Worm (Caenorhabditis elegans) whole organism, mixed stage, embryonic: ENCODE data around the gene W02D7.8.

Source experiments
- elt-1 ChIP-seq: sonication (generic microtip); optimal IDR thresholded peaks from 2 replicates; lab custom pipeline; 2017; ENCODE audit warnings: missing genetic modification characterization, mild to moderate bottlenecking, missing compliant biosample characterization, antibody characterized with exemption, moderate library complexity, borderline replicate concordance; ENCODE audit not compliant: insufficient read depth
- hlh-1 ChIP-seq: fragments of 150-350 bp; optimal IDR thresholded peaks from 2 replicates; lab custom pipeline; 2014; ENCODE audit warnings: missing biosample characterization, missing genetic modification reagents, missing genetic modification characterization
- mls-2 ChIP-seq: sonication (generic microtip); optimal IDR thresholded peaks from 2 replicates; lab custom pipeline; 2016; ENCODE audit warnings: mild to moderate bottlenecking, missing genetic modification characterization, moderate library complexity, missing compliant biosample characterization
- nhr-2 ChIP-seq: fragments of 150-350 bp; optimal IDR thresholded peaks from 2 replicates; lab custom pipeline; 2014; ENCODE audit warnings: missing biosample characterization, missing genetic modification characterization
- nhr-28 ChIP-seq: fragments of 150-350 bp; optimal IDR thresholded peaks from 2 replicates; lab custom pipeline; 2014; ENCODE audit warnings: missing biosample characterization, missing genetic modification characterization
- nhr-76 ChIP-seq: sonication (generic microtip); optimal IDR thresholded peaks from 2 replicates; lab custom pipeline; 2017; ENCODE audit warnings: missing biosample characterization, missing genetic modification characterization
- pha-4 ChIP-seq: fragments of 150-350 bp; optimal IDR thresholded peaks from 2 replicates; lab custom pipeline; 2018; ENCODE audit warnings: missing biosample characterization, missing genetic modification reagents, missing genetic modification characterization
- ztf-11 ChIP-seq: fragments of 150-350 bp; optimal IDR thresholded peaks from 2 replicates; lab custom pipeline; 2014; ENCODE audit warnings: missing biosample characterization, missing genetic modification characterization

ce11 chrV:8342416-8342815, 36.1 kb upstream of the W02D7.8 start:
- TF ChIP-seq pha-4, result no peak
- TF ChIP-seq ztf-11 (tag; lab: Kevin White, UChicago), result no peak
- TF ChIP-seq nhr-2, result no peak
- no peak for TF ChIP-seq hlh-1 (tag; lab: Kevin White, UChicago)
- no peak for TF ChIP-seq nhr-76 (tag; lab: Kevin White, UChicago)
- TF ChIP-seq nhr-28 (tag; lab: Kevin White, UChicago), result no peak
- no peak for TF ChIP-seq elt-1 (tag; lab: Kevin White, UChicago)
- no peak for TF ChIP-seq mls-2
